Fruit fly (Drosophila melanogaster): ENCODE results near the gene CG17726.
A peak's percentile ranks its signal among the peaks of the same experiment; 100 is the strongest.

DNA sequence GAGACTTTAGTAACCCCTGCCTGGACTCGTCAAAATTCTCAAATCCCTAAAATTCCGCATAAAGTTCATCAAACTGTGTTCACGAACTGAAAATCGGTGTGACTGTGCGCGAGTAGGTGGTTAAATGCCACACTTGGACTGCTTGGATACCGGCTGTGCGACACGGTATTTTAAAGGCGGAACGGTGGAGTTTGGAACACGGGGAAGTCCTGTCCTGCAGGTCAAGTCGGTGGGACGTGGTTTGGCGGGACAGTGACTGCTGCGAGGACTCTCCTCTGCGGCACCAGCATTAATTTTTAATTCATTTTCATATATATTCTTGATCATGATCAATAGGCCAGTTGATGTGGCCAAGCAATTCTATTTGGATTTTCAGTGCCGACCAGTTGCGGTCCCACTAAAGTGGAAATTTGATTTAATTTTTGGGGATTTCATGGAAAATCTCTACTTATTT is 8.4 kb downstream of the CG17726 start, which contains the start of the genes Arfip and CG17721:
- TF ChIP-seq CG8478 (optimal IDR thresholded peaks at IDR 0.05), result no peak
- peak in 1 of 2 experiments; percentile 11 for TF ChIP-seq CTCF (optimal IDR thresholded peaks at IDR 0.05)

Measured in S2 (cell line).